Fruit fly (Drosophila melanogaster): ENCODE data around the gene PGRP-LD.

The PGRP-LD gene

DNA sequence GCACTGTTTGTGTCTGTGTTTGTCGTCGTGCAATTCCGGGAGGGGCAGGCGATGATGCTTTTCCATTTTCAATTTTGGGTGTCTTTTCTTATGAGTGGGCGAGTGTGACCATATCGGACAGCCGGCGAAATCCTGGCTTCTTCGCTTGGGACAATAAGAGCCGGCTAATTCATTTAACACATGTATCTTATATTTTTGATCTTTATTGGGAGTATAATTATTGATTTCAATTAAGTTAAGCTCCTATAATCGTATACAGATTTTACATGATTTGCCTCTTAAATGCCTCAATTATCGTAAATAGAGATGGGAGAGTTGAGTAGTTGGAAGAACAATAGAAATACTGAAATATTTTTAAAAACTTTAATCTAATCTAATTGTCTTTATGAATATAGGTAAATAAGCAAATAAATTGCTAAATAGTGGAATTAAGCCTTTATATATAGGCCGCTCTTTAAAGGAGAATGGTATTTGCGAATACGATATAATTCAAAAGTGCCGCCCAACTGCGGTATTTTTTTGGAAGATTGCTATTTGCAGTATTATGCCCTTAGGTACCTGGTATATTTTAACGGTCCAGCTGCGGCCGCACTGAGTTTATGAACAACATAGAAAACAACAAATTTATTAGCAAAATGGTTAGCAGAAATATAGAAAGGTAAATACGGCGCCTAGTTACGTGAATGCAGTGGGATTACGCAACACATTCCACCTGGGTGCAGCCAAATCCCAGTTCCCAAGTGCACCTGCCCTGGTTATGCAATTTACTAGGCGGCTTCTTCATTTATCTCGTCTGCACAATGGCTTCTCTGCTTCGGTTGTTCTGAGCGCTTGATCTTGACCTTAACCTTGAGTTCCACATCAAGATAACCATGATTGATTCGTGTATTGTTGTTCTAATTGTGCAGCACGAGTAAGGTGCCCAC lies at the start of gene PGRP-LD, which contains the start of the genes Myt1 and Pmi:
TSS of gene PGRP-LD (plus strand) at position 576 of the 926 bp plus-strand sequence.
TSS of gene Myt1 (minus strand) at position 116 of the 926 bp plus-strand sequence.
TSS of gene Pmi (plus strand) at position 576 of the 926 bp plus-strand sequence.
- no peak for TF ChIP-seq CG1620 (GFP tag; optimal IDR thresholded peaks at IDR 0.05)
- TF ChIP-seq CG7101 (tag; optimal IDR thresholded peaks at IDR 0.05), result no peak
- no peak for TF ChIP-seq ovo (GFP tag; optimal IDR thresholded peaks at IDR 0.05)
- TF ChIP-seq CG7045 (GFP tag; optimal IDR thresholded peaks at IDR 0.05), result no peak
- no peak for TF ChIP-seq cic (GFP tag; optimal IDR thresholded peaks at IDR 0.05)
- no peak for TF ChIP-seq CG14711 (tag; optimal IDR thresholded peaks at IDR 0.05)
- TF ChIP-seq Hr96 (GFP tag; optimal IDR thresholded peaks at IDR 0.05), result no peak
- no peak for TF ChIP-seq toe (GFP tag; optimal IDR thresholded peaks at IDR 0.05)
- no peak for TF ChIP-seq bab1 (GFP tag; optimal IDR thresholded peaks at IDR 0.05)
- TF ChIP-seq Mnt (GFP tag; optimal IDR thresholded peaks at IDR 0.05), result no peak
- no peak for TF ChIP-seq cnc (optimal IDR thresholded peaks at IDR 0.05)
- no peak for TF ChIP-seq CG12768 (GFP tag; optimal IDR thresholded peaks at IDR 0.05)
- no peak for TF ChIP-seq CG11617 (GFP tag; optimal IDR thresholded peaks at IDR 0.05)

dm6 chr3L:5731639-5732038 lies 48.2 kb upstream of the PGRP-LD start:
- no peak for TF ChIP-seq CG5204 (GFP tag; optimal IDR thresholded peaks at IDR 0.05)
- TF ChIP-seq cic (GFP tag; optimal IDR thresholded peaks at IDR 0.05), result no peak
- TF ChIP-seq CG12768 (GFP tag; optimal IDR thresholded peaks at IDR 0.05), result no peak
- no peak for TF ChIP-seq cnc (optimal IDR thresholded peaks at IDR 0.05)
- TF ChIP-seq CG11617 (GFP tag; optimal IDR thresholded peaks at IDR 0.05), result no peak
- TF ChIP-seq CG14711 (tag; optimal IDR thresholded peaks at IDR 0.05), result no peak
- no peak for TF ChIP-seq tj (GFP tag; optimal IDR thresholded peaks at IDR 0.05)
- no peak for TF ChIP-seq Hr96 (GFP tag; optimal IDR thresholded peaks at IDR 0.05)
- no peak for TF ChIP-seq pad (GFP tag; optimal IDR thresholded peaks at IDR 0.05)
- TF ChIP-seq kay (GFP tag; ENCODE audit: borderline replicate concordance), result no peak
- no peak for TF ChIP-seq Mnt (GFP tag; optimal IDR thresholded peaks at IDR 0.05)
- TF ChIP-seq CG7101 (tag; optimal IDR thresholded peaks at IDR 0.05), result no peak
- TF ChIP-seq ovo (GFP tag; optimal IDR thresholded peaks at IDR 0.05), result no peak
- TF ChIP-seq toe (GFP tag; optimal IDR thresholded peaks at IDR 0.05), result no peak
- no peak for TF ChIP-seq CG1620 (GFP tag; optimal IDR thresholded peaks at IDR 0.05)
- no peak for TF ChIP-seq CG7045 (GFP tag; optimal IDR thresholded peaks at IDR 0.05)

DNA sequence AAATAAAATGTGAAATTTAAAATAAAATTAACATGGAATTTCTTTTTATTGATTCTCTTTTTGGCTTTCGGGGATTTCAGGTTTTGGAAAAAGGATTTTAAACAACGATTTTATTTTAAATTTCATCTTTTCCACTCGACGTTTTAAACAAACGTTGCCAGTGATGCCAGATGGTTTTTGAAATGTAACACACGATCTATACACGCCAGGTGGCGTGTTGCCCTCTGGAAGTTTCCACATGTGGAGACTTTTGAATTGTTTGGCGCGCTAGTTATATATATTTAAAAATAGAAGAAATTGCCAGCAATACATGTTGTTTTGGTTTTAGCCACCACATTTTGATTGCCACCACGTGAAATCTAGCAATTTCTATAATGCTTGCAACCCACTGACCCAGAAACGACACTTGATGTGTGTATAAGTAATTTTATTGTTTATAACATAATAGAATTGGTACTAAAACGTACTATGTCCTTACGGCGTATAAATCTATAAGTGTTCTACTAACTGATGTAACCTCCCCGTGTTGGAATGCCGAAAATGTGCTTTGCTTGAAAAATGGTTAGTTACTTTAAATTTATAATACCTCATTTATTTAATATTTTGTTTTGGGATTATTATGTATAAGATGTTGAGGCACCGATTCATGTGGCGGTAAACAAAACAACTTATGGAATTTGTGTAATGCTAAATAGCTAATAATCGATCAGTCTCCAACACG lies 30.1 kb upstream of the PGRP-LD start:
- TF ChIP-seq bab1 (GFP tag; optimal IDR thresholded peaks at IDR 0.05), result peak; percentile 60
- peak; percentile 13 for TF ChIP-seq cic (GFP tag; optimal IDR thresholded peaks at IDR 0.05)
- TF ChIP-seq pad (GFP tag; optimal IDR thresholded peaks at IDR 0.05), result no peak
- TF ChIP-seq CG1620 (GFP tag; optimal IDR thresholded peaks at IDR 0.05), result peak; percentile 9
- TF ChIP-seq CG11617 (GFP tag; optimal IDR thresholded peaks at IDR 0.05), result no peak
- no peak for TF ChIP-seq Hr96 (GFP tag; optimal IDR thresholded peaks at IDR 0.05)
- TF ChIP-seq cnc (optimal IDR thresholded peaks at IDR 0.05), result no peak
- TF ChIP-seq CG14711 (tag; optimal IDR thresholded peaks at IDR 0.05), result no peak
- peak; percentile 91 for TF ChIP-seq kay (GFP tag; ENCODE audit: borderline replicate concordance)
- no peak for TF ChIP-seq CG7101 (tag; optimal IDR thresholded peaks at IDR 0.05)
- TF ChIP-seq CG33017 (tag; optimal IDR thresholded peaks at IDR 0.05), result no peak
- TF ChIP-seq tj (GFP tag; optimal IDR thresholded peaks at IDR 0.05), result no peak
- TF ChIP-seq Clk (GFP tag; optimal IDR thresholded peaks at IDR 0.05), result peak; percentile 62
- TF ChIP-seq Mnt (GFP tag; optimal IDR thresholded peaks at IDR 0.05), result peak; percentile 11
- TF ChIP-seq CG12768 (GFP tag; optimal IDR thresholded peaks at IDR 0.05), result no peak
- TF ChIP-seq CG5204 (GFP tag; optimal IDR thresholded peaks at IDR 0.05), result no peak
- no peak for TF ChIP-seq CG7045 (GFP tag; optimal IDR thresholded peaks at IDR 0.05)
- TF ChIP-seq ovo (GFP tag; optimal IDR thresholded peaks at IDR 0.05), result peak; percentile 51
- no peak for TF ChIP-seq Crg-1 (GFP tag; optimal IDR thresholded peaks at IDR 0.05)
- no peak for TF ChIP-seq toe (GFP tag; optimal IDR thresholded peaks at IDR 0.05)

- TF ChIP-seq ovo (GFP tag; optimal IDR thresholded peaks at IDR 0.05), result no peak
- TF ChIP-seq Crg-1 (GFP tag; optimal IDR thresholded peaks at IDR 0.05), result no peak
- TF ChIP-seq bab1 (GFP tag; optimal IDR thresholded peaks at IDR 0.05), result no peak
- TF ChIP-seq CG12768 (GFP tag; optimal IDR thresholded peaks at IDR 0.05), result no peak
- no peak for TF ChIP-seq pad (GFP tag; optimal IDR thresholded peaks at IDR 0.05)
- peak; percentile 88 for TF ChIP-seq Clk (GFP tag; optimal IDR thresholded peaks at IDR 0.05)
- TF ChIP-seq kay (GFP tag; ENCODE audit: borderline replicate concordance), result no peak
- no peak for TF ChIP-seq cnc (optimal IDR thresholded peaks at IDR 0.05)
- no peak for TF ChIP-seq CG33017 (tag; optimal IDR thresholded peaks at IDR 0.05)
Observed at dm6 chr3L:5751417-5751739, 28.5 kb upstream of the PGRP-LD start.

DNA sequence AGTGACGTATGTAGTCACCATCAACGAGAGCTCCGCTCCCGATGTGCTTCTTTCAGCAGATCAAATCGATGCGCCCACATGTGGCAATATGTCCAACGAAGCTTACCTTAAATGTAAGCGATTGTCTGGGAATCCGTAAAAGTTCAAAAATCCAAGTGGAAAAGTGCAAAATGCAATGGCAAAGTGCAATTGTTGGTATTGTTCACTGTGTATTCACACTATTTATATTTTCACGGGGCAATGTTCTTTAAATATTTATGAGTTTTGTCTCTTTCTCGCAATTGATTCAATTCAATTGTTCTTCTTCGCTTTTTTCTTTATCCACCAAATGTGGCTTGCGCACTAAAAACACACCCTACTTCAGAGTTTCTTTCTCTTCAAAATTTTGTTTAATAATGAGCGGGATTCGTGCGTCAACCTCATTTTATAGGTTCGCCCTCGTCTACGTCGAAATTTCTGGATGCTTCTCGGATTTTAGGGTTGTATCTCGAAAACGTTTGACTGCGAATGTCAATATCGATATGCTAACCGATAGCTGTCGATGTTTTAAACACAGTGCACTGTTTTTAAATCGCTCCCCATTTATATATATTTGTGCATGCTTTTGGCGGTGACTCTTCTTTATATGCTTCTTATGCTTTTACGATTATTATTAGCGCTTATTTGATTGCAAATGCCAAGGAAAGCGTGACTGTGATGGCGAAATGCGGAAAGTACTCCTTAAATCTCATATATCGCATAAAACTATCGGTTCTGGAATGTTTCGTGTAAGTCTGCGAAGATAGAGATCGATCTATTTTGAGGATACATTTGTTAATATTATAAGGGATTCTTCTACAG lies 27.9 kb upstream of the PGRP-LD start, which contains the start of gene DnaJ-1:
TSS of gene DnaJ-1 (minus strand) at position 450 of the 840 bp plus-strand sequence.
- TF ChIP-seq CG11617 (GFP tag; optimal IDR thresholded peaks at IDR 0.05) (peak; percentile 68), CG14711 (tag; optimal IDR thresholded peaks at IDR 0.05) (peak; percentile 98), Clk (GFP tag; optimal IDR thresholded peaks at IDR 0.05) (no peak), cnc (optimal IDR thresholded peaks at IDR 0.05) (no peak), CG7045 (GFP tag; optimal IDR thresholded peaks at IDR 0.05) (peak; percentile 32), CG12768 (GFP tag; optimal IDR thresholded peaks at IDR 0.05) (peak; percentile 65), CG33017 (tag; optimal IDR thresholded peaks at IDR 0.05) (peak; percentile 45), Mnt (GFP tag; optimal IDR thresholded peaks at IDR 0.05) (peak; percentile 73), bab1 (GFP tag; optimal IDR thresholded peaks at IDR 0.05) (peak; percentile 84), toe (GFP tag; optimal IDR thresholded peaks at IDR 0.05) (peak; percentile 58), cic (GFP tag; optimal IDR thresholded peaks at IDR 0.05) (peak; percentile 82), ovo (GFP tag; optimal IDR thresholded peaks at IDR 0.05) (peak; percentile 57), CG5204 (GFP tag; optimal IDR thresholded peaks at IDR 0.05) (peak; percentile 67), pad (GFP tag; optimal IDR thresholded peaks at IDR 0.05) (no peak), Hr96 (GFP tag; optimal IDR thresholded peaks at IDR 0.05) (peak; percentile 47), kay (GFP tag; ENCODE audit: borderline replicate concordance) (peak; percentile 90), CG1620 (GFP tag; optimal IDR thresholded peaks at IDR 0.05) (peak; percentile 28), tj (GFP tag; optimal IDR thresholded peaks at IDR 0.05) (peak; percentile 60), CG7101 (tag; optimal IDR thresholded peaks at IDR 0.05) (peak; percentile 56), Crg-1 (GFP tag; optimal IDR thresholded peaks at IDR 0.05) (peak; percentile 62)
